Fruit fly (Drosophila melanogaster): ENCODE measurements around the gene Myo95E.

dm6 chr3R:24162774-24163555 lies 1.7 kb upstream of the Myo95E start, which contains the start of gene mRpS24:
- no peak for TF ChIP-seq Dll (optimal IDR thresholded peaks at IDR 0.05)
- no peak for TF ChIP-seq usp (GFP tag; optimal IDR thresholded peaks at IDR 0.05)
- no peak for TF ChIP-seq psq (optimal IDR thresholded peaks at IDR 0.05)
- TF ChIP-seq CG8478 (optimal IDR thresholded peaks at IDR 0.05): no peak
- no peak for TF ChIP-seq EcR (GFP tag; optimal IDR thresholded peaks at IDR 0.05)
- TF ChIP-seq pan (optimal IDR thresholded peaks at IDR 0.05): no peak
